Worm (Caenorhabditis elegans): Measurements from ENCODE around the gene cutl-5.

Gene cutl-5

ce11 chrII:7098578-7098977 lies 17.1 kb downstream of the cutl-5 start, which contains the start of gene mct-5:
TSS of gene mct-5 (minus strand) at chrII:7098593.
- TF ChIP-seq ztf-29 (GFP tag; IDR thresholded peaks at IDR 0.05) = no peak
- TF ChIP-seq cog-1 (tag; optimal IDR thresholded peaks at IDR 0.05) = no peak
- no peak for TF ChIP-seq ztf-23 (GFP tag; IDR thresholded peaks at IDR 0.05)
- no peak for TF ChIP-seq ref-1 (GFP tag; conservative IDR thresholded peaks at IDR 0.05)
- TF ChIP-seq T22C8.4 (GFP tag; IDR thresholded peaks at IDR 0.05) = no peak

ce11 chrII:7095970-7096369 lies 19.7 kb downstream of the cutl-5 start:
- TF ChIP-seq flt-1 (GFP tag; IDR thresholded peaks at IDR 0.05) (no peak), klf-2 (GFP tag; conservative IDR thresholded peaks at IDR 0.05) (no peak), cog-1 (tag; optimal IDR thresholded peaks at IDR 0.05) (no peak)

- TF ChIP-seq flt-1 (GFP tag; IDR thresholded peaks at IDR 0.05) (0 out of 2 replicates have a peak, but pooled peaks have one; percentile 40), klf-2 (GFP tag; conservative IDR thresholded peaks at IDR 0.05) (no peak)
Measured at ce11 chrII:7093339-7093821, 22.3 kb downstream of the cutl-5 start, which contains the start of gene T02G5.3. TSS of gene T02G5.3 (plus strand) at chrII:7093389.

ce11 chrII:7090852-7091251 lies 24.9 kb downstream of the cutl-5 start:
- no peak for TF ChIP-seq T22C8.4 (GFP tag; IDR thresholded peaks at IDR 0.05)
- no peak for TF ChIP-seq klf-2 (GFP tag; conservative IDR thresholded peaks at IDR 0.05)
- no peak for TF ChIP-seq tab-1 (GFP tag; IDR thresholded peaks at IDR 0.05)
- no peak for TF ChIP-seq cog-1 (tag; optimal IDR thresholded peaks at IDR 0.05)
- TF ChIP-seq med-1 (GFP tag; optimal IDR thresholded peaks at IDR 0.05; ENCODE audit: insufficient read depth) = no peak
- no peak for TF ChIP-seq flt-1 (GFP tag; IDR thresholded peaks at IDR 0.05)
- TF ChIP-seq ztf-23 (GFP tag; IDR thresholded peaks at IDR 0.05) = no peak
- no peak for TF ChIP-seq ztf-29 (GFP tag; IDR thresholded peaks at IDR 0.05)
- no peak for TF ChIP-seq ref-1 (GFP tag; conservative IDR thresholded peaks at IDR 0.05)

- no peak for TF ChIP-seq klf-2 (GFP tag; conservative IDR thresholded peaks at IDR 0.05)
- no peak for TF ChIP-seq flt-1 (GFP tag; IDR thresholded peaks at IDR 0.05)
- TF ChIP-seq T22C8.4 (GFP tag; IDR thresholded peaks at IDR 0.05) = no peak
- TF ChIP-seq cog-1 (tag; optimal IDR thresholded peaks at IDR 0.05) = no peak
Measured at ce11 chrII:7090085-7090484, 25.6 kb downstream of the cutl-5 start.

ce11 chrII:7084021-7084420 lies 31.7 kb downstream of the cutl-5 start, which contains the start of the genes T02G5.14 and T02G5.15:
TSS of gene T02G5.14 (plus strand) at chrII:7084321.
TSS of gene T02G5.15 (plus strand) at chrII:7084321.
- peak; percentile 58 for TF ChIP-seq T22C8.4 (GFP tag; IDR thresholded peaks at IDR 0.05)

DNA sequence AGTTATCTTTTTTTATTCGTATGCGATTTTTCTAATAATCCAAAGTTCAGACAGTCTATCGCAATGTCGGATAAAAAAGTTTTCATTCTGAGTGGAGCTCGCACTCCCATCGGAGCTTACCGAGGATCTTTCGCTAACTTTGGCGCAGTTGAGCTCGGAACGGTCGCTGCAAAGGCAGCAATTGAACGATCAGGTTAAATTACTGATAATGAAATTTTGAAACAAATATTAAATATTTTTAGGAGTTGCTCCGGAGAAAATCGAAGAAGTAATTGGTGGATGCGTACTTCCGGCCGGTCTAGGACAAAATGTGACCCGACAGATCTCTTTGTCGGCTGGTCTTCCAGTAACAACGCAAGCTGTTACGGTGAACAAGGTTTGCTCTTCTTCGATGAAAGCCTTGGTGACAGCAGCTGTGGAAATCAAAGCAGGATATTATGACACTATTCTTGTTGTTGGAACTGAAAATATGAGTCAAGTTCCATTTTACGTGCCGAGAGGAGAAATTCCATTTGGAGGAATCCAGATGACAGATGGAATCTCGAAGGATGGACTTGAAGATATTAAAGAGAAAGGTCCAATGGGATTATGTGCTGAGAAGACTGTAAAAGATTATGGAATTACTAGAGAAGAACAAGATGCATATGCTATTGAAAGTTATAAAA lies 40.0 kb downstream of the cutl-5 start, which contains the start of gene T02G5.7:
T02G5.7 (plus strand) TSS at position 51 of the 665 bp plus-strand sequence.
- TF ChIP-seq cog-1 (tag; optimal IDR thresholded peaks at IDR 0.05) = no peak
- TF ChIP-seq med-1 (GFP tag; optimal IDR thresholded peaks at IDR 0.05; ENCODE audit: insufficient read depth) = no peak
- TF ChIP-seq ztf-29 (GFP tag; IDR thresholded peaks at IDR 0.05) = no peak
- TF ChIP-seq ztf-23 (GFP tag; IDR thresholded peaks at IDR 0.05) = no peak
- TF ChIP-seq T22C8.4 (GFP tag; IDR thresholded peaks at IDR 0.05) = no peak
- TF ChIP-seq flt-1 (GFP tag; IDR thresholded peaks at IDR 0.05) = no peak
- no peak for TF ChIP-seq tab-1 (GFP tag; IDR thresholded peaks at IDR 0.05)
- no peak for TF ChIP-seq klf-2 (GFP tag; conservative IDR thresholded peaks at IDR 0.05)
- no peak for TF ChIP-seq ref-1 (GFP tag; conservative IDR thresholded peaks at IDR 0.05)

DNA sequence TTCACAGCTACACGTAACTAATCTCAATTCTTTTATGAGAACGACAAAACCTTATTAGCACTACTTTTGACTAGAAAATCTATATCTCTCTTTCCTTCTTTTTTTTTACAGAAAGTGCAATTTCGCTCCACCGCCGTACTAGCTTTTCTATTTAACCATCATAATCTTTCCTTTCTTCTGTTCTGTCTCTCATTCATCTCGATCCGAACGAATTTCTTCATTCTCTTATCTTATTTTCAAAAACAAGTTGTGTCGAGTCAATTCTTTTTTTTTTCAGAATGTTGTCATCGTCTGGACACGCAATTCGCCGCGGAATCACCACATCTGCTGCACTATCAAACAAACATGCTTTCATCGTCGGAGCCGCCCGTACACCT lies 42.2 kb downstream of the cutl-5 start, which contains the start of gene kat-1:
kat-1 (plus strand) TSS at position 278 of the 377 bp plus-strand sequence.
- TF ChIP-seq med-1 (GFP tag; optimal IDR thresholded peaks at IDR 0.05; ENCODE audit: insufficient read depth) (no peak), klf-2 (GFP tag; conservative IDR thresholded peaks at IDR 0.05) (no peak), ref-1 (GFP tag; conservative IDR thresholded peaks at IDR 0.05) (no peak), ztf-29 (GFP tag; IDR thresholded peaks at IDR 0.05) (no peak), tab-1 (GFP tag; IDR thresholded peaks at IDR 0.05) (no peak), ztf-23 (GFP tag; IDR thresholded peaks at IDR 0.05) (no peak), flt-1 (GFP tag; IDR thresholded peaks at IDR 0.05) (no peak), cog-1 (tag; optimal IDR thresholded peaks at IDR 0.05) (no peak), T22C8.4 (GFP tag; IDR thresholded peaks at IDR 0.05) (no peak)

DNA sequence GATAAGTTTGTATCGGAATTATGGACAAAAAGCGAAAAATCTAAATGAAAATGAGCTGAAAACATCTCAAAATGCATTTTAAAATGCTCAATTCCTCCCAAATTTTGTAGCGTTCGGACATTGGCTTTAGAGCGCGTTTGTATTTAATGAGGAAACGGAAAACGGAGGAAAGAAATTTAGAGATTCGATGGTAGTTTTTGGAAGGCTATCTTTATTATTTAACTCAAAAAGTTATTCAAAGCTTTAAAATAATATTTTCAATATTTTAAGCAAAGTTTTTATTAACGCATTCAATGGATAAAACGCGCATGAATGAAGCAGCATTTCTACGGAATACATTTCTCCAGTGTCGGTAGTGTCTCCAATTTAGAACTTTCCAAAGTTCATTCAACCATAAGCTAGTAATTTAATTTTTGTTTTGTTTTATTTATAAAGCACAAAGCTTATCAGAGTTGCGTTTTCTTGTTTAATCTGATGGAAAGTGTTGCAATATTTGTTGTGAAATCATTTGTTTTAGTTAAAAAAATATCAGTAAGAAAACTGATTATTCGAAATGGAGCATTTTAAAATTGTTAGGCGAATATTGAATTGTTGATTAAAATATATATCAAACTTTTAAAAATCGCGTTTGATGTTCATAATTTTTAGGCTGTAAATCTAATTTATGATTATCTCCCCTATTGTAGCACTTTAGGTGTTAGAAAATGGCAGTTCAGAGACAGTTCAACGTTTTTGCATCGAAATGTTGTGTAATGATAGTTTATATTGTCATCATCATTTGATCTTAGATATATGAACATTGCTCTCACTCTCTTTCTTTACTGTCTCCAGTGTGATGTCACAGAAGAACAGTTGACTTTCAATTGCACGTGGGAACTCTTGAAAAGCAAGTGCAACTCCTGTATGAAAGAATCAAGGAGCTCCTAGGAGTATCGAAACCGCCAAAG lies 42.8 kb downstream of the cutl-5 start:
- TF ChIP-seq flt-1 (GFP tag; IDR thresholded peaks at IDR 0.05) (peak; percentile 77), med-1 (GFP tag; optimal IDR thresholded peaks at IDR 0.05; ENCODE audit: insufficient read depth) (no peak), tab-1 (GFP tag; IDR thresholded peaks at IDR 0.05) (no peak), ztf-29 (GFP tag; IDR thresholded peaks at IDR 0.05) (0 out of 2 replicates have a peak, but pooled peaks have one; percentile 41), cog-1 (tag; optimal IDR thresholded peaks at IDR 0.05) (peak; percentile 74)

ce11 chrII:7072315-7072589 lies 43.5 kb downstream of the cutl-5 start, which contains the start of gene kars-1:
TSS of gene kars-1 (minus strand) at chrII:7072415.
- TF ChIP-seq ref-1 (GFP tag; conservative IDR thresholded peaks at IDR 0.05) (no peak), med-1 (GFP tag; optimal IDR thresholded peaks at IDR 0.05; ENCODE audit: insufficient read depth) (no peak), ztf-29 (GFP tag; IDR thresholded peaks at IDR 0.05) (no peak), cog-1 (tag; optimal IDR thresholded peaks at IDR 0.05) (no peak), klf-2 (GFP tag; conservative IDR thresholded peaks at IDR 0.05) (no peak), ztf-23 (GFP tag; IDR thresholded peaks at IDR 0.05) (no peak), T22C8.4 (GFP tag; IDR thresholded peaks at IDR 0.05) (no peak), flt-1 (GFP tag; IDR thresholded peaks at IDR 0.05) (no peak), tab-1 (GFP tag; IDR thresholded peaks at IDR 0.05) (no peak)

All from whole organism, midembryonic.